Worm (Caenorhabditis elegans) whole organism, L2 larva: ENCODE data around the gene ZK105.12.

Experiments used
- ceh-16 ChIP-seq: fragments of 150-350 bp; optimal IDR thresholded peaks from 2 replicates; lab custom pipeline; 2014; ENCODE audit warnings: missing biosample characterization, missing genetic modification characterization
- elt-3 ChIP-seq: sonication (generic microtip); optimal IDR thresholded peaks from 2 replicates; lab custom pipeline; 2017; ENCODE audit warnings: missing biosample characterization, missing genetic modification characterization
- nhr-11 ChIP-seq: fragments of 150-350 bp; optimal IDR thresholded peaks from 2 replicates; lab custom pipeline; 2014; ENCODE audit warnings: missing biosample characterization, missing genetic modification characterization
- zag-1 ChIP-seq: fragments of 150-350 bp; optimal IDR thresholded peaks from 2 replicates; lab custom pipeline; 2014; ENCODE audit warnings: missing biosample characterization, missing genetic modification characterization

DNA sequence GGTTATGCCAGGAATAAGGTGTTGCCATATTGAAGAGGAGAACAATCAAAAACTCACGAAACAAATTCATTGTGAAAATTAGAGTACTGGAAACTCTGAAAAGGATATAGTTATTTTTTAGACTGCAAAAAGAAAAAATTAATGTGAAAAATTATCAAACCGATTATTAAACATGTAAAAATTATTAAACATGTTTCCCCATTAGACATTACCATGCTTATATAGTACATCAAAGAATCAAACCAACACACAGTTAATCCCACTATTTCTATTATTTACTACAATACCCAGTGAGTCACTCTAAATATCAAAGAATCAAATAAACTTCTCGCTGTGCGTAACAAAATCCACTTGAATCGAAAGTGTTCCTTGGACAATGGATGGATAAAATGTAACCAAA, 2.9 kb downstream of the ZK105.12 start, which contains the start of gene ZK105.13:
- no peak for TF ChIP-seq zag-1
- no peak for TF ChIP-seq elt-3 (tag; lab: Kevin White, UChicago)
- TF ChIP-seq ceh-16 (tag; lab: Kevin White, UChicago), result no peak
- TF ChIP-seq nhr-11, result no peak
